Fruit fly (Drosophila melanogaster) whole organism, pupa: ENCODE data around the gene NTPase.

Experiments used
- CG14655 ChIP-seq: fragments of 200-800 bp; sonication (Bioruptor generic); optimal IDR thresholded peaks from 3 replicates; lab custom pipeline; 2017; ENCODE audit warnings: mild to moderate bottlenecking, missing biosample characterization, missing genetic modification reagents, missing genetic modification characterization
- CG15710 ChIP-seq: fragments of 200-800 bp; sonication (Bioruptor generic); optimal IDR thresholded peaks from 2 replicates; lab custom pipeline; 2018; ENCODE audit warnings: missing biosample characterization, mild to moderate bottlenecking, missing genetic modification characterization, moderate library complexity
- CG17806 ChIP-seq: fragments of 200-800 bp; sonication (Bioruptor generic); optimal IDR thresholded peaks from 2 replicates; lab custom pipeline; 2018; ENCODE audit warnings: missing biosample characterization, mild to moderate bottlenecking, missing genetic modification characterization, moderate library complexity
- CG32121 ChIP-seq: fragments of 200-800 bp; sonication (Bioruptor generic); IDR thresholded peaks from 2 replicates; pipeline ENCODE4 v1.3.6; 2022; ENCODE audit warnings: missing biosample characterization, missing genetic modification characterization
- CG34367 ChIP-seq: fragments of 200-800 bp; sonication (Bioruptor generic); optimal IDR thresholded peaks from 2 replicates; lab custom pipeline; 2018; ENCODE audit warnings: missing biosample characterization, mild to moderate bottlenecking, missing genetic modification characterization
- CG4496 ChIP-seq: fragments of 200-800 bp; sonication (Bioruptor generic); IDR thresholded peaks from 3 replicates; pipeline ENCODE4 v1.3.6; 2022; ENCODE audit warnings: missing biosample characterization, missing genetic modification characterization
- CG8159 ChIP-seq: fragments of 200-800 bp; sonication (Bioruptor generic); optimal IDR thresholded peaks from 3 replicates; lab custom pipeline; 2018; ENCODE audit warnings: missing biosample characterization, mild to moderate bottlenecking, missing genetic modification characterization, moderate library complexity
- CG8301 ChIP-seq: fragments of 200-800 bp; sonication (Bioruptor generic); optimal IDR thresholded peaks from 2 replicates; lab custom pipeline; 2018; ENCODE audit warnings: missing biosample characterization, mild to moderate bottlenecking, missing genetic modification characterization
- CG9948 ChIP-seq: fragments of 200-800 bp; sonication (Bioruptor generic); optimal IDR thresholded peaks from 2 replicates; lab custom pipeline; 2018; ENCODE audit warnings: missing biosample characterization, mild to moderate bottlenecking, missing genetic modification characterization, moderate library complexity
- Pif1A ChIP-seq: fragments of 200-800 bp; sonication (Bioruptor generic); optimal IDR thresholded peaks from 3 replicates; lab custom pipeline; 2016; ENCODE audit warnings: missing biosample characterization, missing genetic modification characterization
- Pif1B ChIP-seq: fragments of 200-800 bp; sonication (Bioruptor generic); optimal IDR thresholded peaks from 3 replicates; lab custom pipeline; 2016; ENCODE audit warnings: missing biosample characterization, missing genetic modification characterization
- fd96Ca ChIP-seq: fragments of 200-800 bp; sonication (Bioruptor generic); IDR thresholded peaks from 3 replicates; pipeline ENCODE4 v1.3.6; 2022; ENCODE audit warnings: missing biosample characterization, missing genetic modification characterization

DNA sequence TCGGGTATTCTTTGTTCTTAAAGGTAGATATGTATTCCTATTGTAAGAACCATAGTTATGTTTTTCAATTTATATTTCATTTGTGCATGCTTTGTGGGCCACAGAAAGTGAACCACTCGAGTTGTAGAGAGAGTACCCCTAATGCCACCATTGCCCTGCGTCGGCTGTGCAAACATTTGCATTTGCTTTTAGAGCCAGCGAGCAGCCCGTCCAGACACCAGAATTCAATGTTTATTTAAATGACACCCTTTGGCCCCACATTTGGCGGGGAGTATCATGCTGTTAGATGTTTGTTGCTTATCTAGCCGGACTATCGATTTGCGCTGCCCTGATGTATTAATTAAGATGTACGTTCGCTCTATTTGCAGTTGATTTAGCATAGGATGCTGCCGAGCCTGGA, 21.0 kb downstream of the NTPase start:
- TF ChIP-seq CG4496 (GFP tag; lab: Robert Waterston, UW) (no peak), fd96Ca (GFP tag; lab: Robert Waterston, UW) (no peak), CG34367 (tag; lab: Kevin White, UChicago) (no peak), CG15710 (no peak), CG9948 (no peak), Pif1A (GFP tag; lab: Kevin White, UChicago) (no peak), CG8301 (no peak), CG17806 (tag; lab: Kevin White, UChicago) (no peak), CG14655 (GFP tag; lab: Kevin White, UChicago) (no peak), CG8159 (tag; lab: Kevin White, UChicago) (no peak), Pif1B (no peak), CG32121 (no peak)
